Fruit fly (Drosophila melanogaster): ENCODE results near the gene elgi.

elgi gene

dm6 chr3L:15975068-15975467 is 18.7 kb downstream of the elgi start, which contains the start of gene CG17026:
TSS of gene CG17026 (plus strand) at chr3L:15975368.
- TF ChIP-seq CTCF (optimal IDR thresholded peaks at IDR 0.05) = no peak

dm6 chr3L:15976758-15977157 is 20.4 kb downstream of the elgi start, which contains the start of gene CG17029:
TSS of gene CG17029 (plus strand) at chr3L:15976870.
- TF ChIP-seq CTCF (optimal IDR thresholded peaks at IDR 0.05) (no peak), CG8478 (optimal IDR thresholded peaks at IDR 0.05) (no peak)

dm6 chr3L:15977565-15977964 is 21.2 kb downstream of the elgi start:
- TF ChIP-seq CTCF (optimal IDR thresholded peaks at IDR 0.05) = no peak
- TF ChIP-seq CG8478 (optimal IDR thresholded peaks at IDR 0.05) = no peak

dm6 chr3L:15978224-15978623 is 21.9 kb downstream of the elgi start, which contains the start of gene CG17028:
TSS of gene CG17028 (plus strand) at chr3L:15978524.
- TF ChIP-seq CG8478 (optimal IDR thresholded peaks at IDR 0.05) (no peak), CTCF (optimal IDR thresholded peaks at IDR 0.05) (no peak)

- TF ChIP-seq CTCF (optimal IDR thresholded peaks at IDR 0.05) = no peak
Observed at dm6 chr3L:15979240-15979639, 22.9 kb downstream of the elgi start.

dm6 chr3L:15979912-15980311 is 23.6 kb downstream of the elgi start, which contains the start of gene CG17027:
TSS of gene CG17027 (plus strand) at chr3L:15980100.
- TF ChIP-seq CTCF (optimal IDR thresholded peaks at IDR 0.05) (no peak), CG8478 (optimal IDR thresholded peaks at IDR 0.05) (no peak)

- TF ChIP-seq CTCF (optimal IDR thresholded peaks at IDR 0.05) (no peak), CG8478 (optimal IDR thresholded peaks at IDR 0.05) (no peak)
Observed at dm6 chr3L:15981403-15981802, 25.1 kb downstream of the elgi start.

dm6 chr3L:15982148-15982547 is 25.8 kb downstream of the elgi start:
- TF ChIP-seq CTCF (optimal IDR thresholded peaks at IDR 0.05) = no peak
- TF ChIP-seq CG8478 (optimal IDR thresholded peaks at IDR 0.05) = no peak

- TF ChIP-seq CTCF (optimal IDR thresholded peaks at IDR 0.05) (no peak), CG8478 (optimal IDR thresholded peaks at IDR 0.05) (no peak)
Observed at dm6 chr3L:15982783-15983432, 26.6 kb downstream of the elgi start, which contains the start of the genes brm and Arl1. TSS of gene brm (minus strand) at chr3L:15982869. TSS of gene Arl1 (plus strand) at chr3L:15983135.

dm6 chr3L:15987635-15988034 is 31.3 kb downstream of the elgi start, which contains the start of gene PolD1:
TSS of gene PolD1 (minus strand) at chr3L:15987815.
- no peak for TF ChIP-seq CG8478 (optimal IDR thresholded peaks at IDR 0.05)
- no peak for TF ChIP-seq CTCF (optimal IDR thresholded peaks at IDR 0.05)

- TF ChIP-seq CTCF (optimal IDR thresholded peaks at IDR 0.05) (peak in 1 of 2 experiments; percentile 32), CG8478 (optimal IDR thresholded peaks at IDR 0.05) (no peak)
Observed at dm6 chr3L:15988039-15988546, 31.7 kb downstream of the elgi start, which contains the start of gene Hip14. TSS of gene Hip14 (plus strand) at chr3L:15988236.

dm6 chr3L:15996019-15996418 is 39.7 kb downstream of the elgi start:
- no peak for TF ChIP-seq CTCF (optimal IDR thresholded peaks at IDR 0.05)
- TF ChIP-seq CG8478 (optimal IDR thresholded peaks at IDR 0.05) = no peak

dm6 chr3L:15998217-15998616 is 41.9 kb downstream of the elgi start:
- no peak for TF ChIP-seq CG8478 (optimal IDR thresholded peaks at IDR 0.05)
- TF ChIP-seq CTCF (optimal IDR thresholded peaks at IDR 0.05) = no peak

- TF ChIP-seq CTCF (optimal IDR thresholded peaks at IDR 0.05) (no peak), CG8478 (optimal IDR thresholded peaks at IDR 0.05) (no peak)
Observed at dm6 chr3L:15999358-16000005, 43.1 kb downstream of the elgi start.

dm6 chr3L:16001164-16001679 is 44.9 kb downstream of the elgi start:
- TF ChIP-seq CG8478 (optimal IDR thresholded peaks at IDR 0.05) (no peak), CTCF (optimal IDR thresholded peaks at IDR 0.05) (no peak)
